Fruit fly (Drosophila melanogaster) whole organism, embryonic: ENCODE measurements around the gene CG13360.

ENCODE experiments used
- Asciz ChIP-seq: fragments of 200-800 bp; sonication (Bioruptor generic); optimal IDR thresholded peaks from 2 replicates; lab custom pipeline; 2017; ENCODE audit warnings: missing biosample characterization, mild to moderate bottlenecking, missing genetic modification characterization, missing genetic modification reagents
- CG10267 ChIP-seq: fragments of 200-800 bp; sonication (Bioruptor generic); optimal IDR thresholded peaks from 2 replicates; lab custom pipeline; 2018; ENCODE audit warnings: missing biosample characterization, mild to moderate bottlenecking, missing genetic modification characterization, moderate library complexity
- CG12942 ChIP-seq: fragments of 200-800 bp; sonication (Bioruptor generic); optimal IDR thresholded peaks from 3 replicates; lab custom pipeline; 2016; ENCODE audit warnings: missing biosample characterization, missing genetic modification characterization
- CG13624 ChIP-seq: fragments of 200-800 bp; sonication (Bioruptor generic); optimal IDR thresholded peaks from 2 replicates; lab custom pipeline; 2016; ENCODE audit warnings: missing biosample characterization, missing genetic modification characterization
- CG14710 ChIP-seq: fragments of 200-800 bp; sonication (Bioruptor generic); optimal IDR thresholded peaks from 3 replicates; lab custom pipeline; 2019; ENCODE audit warnings: missing biosample characterization, mild to moderate bottlenecking, missing genetic modification characterization, moderate library complexity
- CG14860 ChIP-seq: fragments of 200-800 bp; sonication (Bioruptor generic); IDR thresholded peaks from 3 replicates; pipeline ENCODE4 v1.3.6; 2022; ENCODE audit warnings: missing biosample characterization, missing genetic modification characterization; ENCODE audit not compliant: partially characterized antibody
- CG15269 ChIP-seq: fragments of 200-800 bp; sonication (Bioruptor generic); optimal IDR thresholded peaks from 2 replicates; lab custom pipeline; 2018; ENCODE audit warnings: missing biosample characterization, mild to moderate bottlenecking, missing genetic modification characterization, moderate library complexity
- CG1602 ChIP-seq: fragments of 200-800 bp; sonication (Bioruptor generic); optimal IDR thresholded peaks from 3 replicates; lab custom pipeline; 2016; ENCODE audit warnings: missing biosample characterization, missing genetic modification characterization
- CG16779 ChIP-seq: fragments of 200-800 bp; sonication (Bioruptor generic); IDR thresholded peaks from 2 replicates; pipeline ENCODE4 v1.3.6; 2022; ENCODE audit warnings: missing biosample characterization, missing genetic modification characterization
- CG17361 ChIP-seq: fragments of 200-800 bp; sonication (Bioruptor generic); IDR thresholded peaks from 3 replicates; pipeline ENCODE4 v1.3.6; 2022; ENCODE audit warnings: missing biosample characterization, missing genetic modification characterization
- CG2116 ChIP-seq: fragments of 200-800 bp; sonication (Bioruptor generic); optimal IDR thresholded peaks from 3 replicates; lab custom pipeline; 2018; ENCODE audit warnings: missing biosample characterization, mild to moderate bottlenecking, missing genetic modification characterization
- CG2120 ChIP-seq: fragments of 200-800 bp; sonication (Bioruptor generic); optimal IDR thresholded peaks from 3 replicates; lab custom pipeline; 2016; ENCODE audit warnings: missing biosample characterization, missing genetic modification characterization
- CG34376 ChIP-seq: fragments of 200-800 bp; sonication (Bioruptor generic); optimal IDR thresholded peaks from 2 replicates; lab custom pipeline; 2018; ENCODE audit warnings: missing biosample characterization, mild to moderate bottlenecking, missing genetic modification characterization
- CG3995 ChIP-seq: fragments of 200-800 bp; sonication (Bioruptor generic); optimal IDR thresholded peaks from 3 replicates; lab custom pipeline; 2016; ENCODE audit warnings: missing biosample characterization, missing genetic modification characterization
- CG4617 ChIP-seq: fragments of 200-800 bp; sonication (Bioruptor generic); optimal IDR thresholded peaks from 3 replicates; lab custom pipeline; 2016; ENCODE audit warnings: missing biosample characterization, missing genetic modification characterization, borderline replicate concordance
- CG7556 ChIP-seq: fragments of 200-800 bp; sonication (Bioruptor generic); optimal IDR thresholded peaks from 2 replicates; lab custom pipeline; 2017; ENCODE audit warnings: missing biosample characterization, mild to moderate bottlenecking, missing genetic modification characterization
- CG9932 ChIP-seq: fragments of 200-800 bp; sonication (Bioruptor generic); IDR thresholded peaks from 2 replicates; pipeline ENCODE4 v1.3.6; 2022; ENCODE audit warnings: missing biosample characterization, missing genetic modification characterization
- CrebB ChIP-seq: fragments of 200-800 bp; sonication (Bioruptor generic); optimal IDR thresholded peaks from 3 replicates; lab custom pipeline; 2018; ENCODE audit warnings: missing biosample characterization, mild to moderate bottlenecking, missing genetic modification characterization
- Dbx ChIP-seq: fragments of 200-800 bp; sonication (Bioruptor generic); IDR thresholded peaks from 3 replicates; pipeline ENCODE4 v1.3.6; 2022; ENCODE audit warnings: missing biosample characterization, missing genetic modification characterization
- Dek ChIP-seq: fragments of 200-800 bp; sonication (Bioruptor generic); optimal IDR thresholded peaks from 3 replicates; lab custom pipeline; 2019; ENCODE audit warnings: missing biosample characterization, mild to moderate bottlenecking, missing genetic modification characterization, moderate library complexity
- Dip3 ChIP-seq: fragments of 200-800 bp; sonication (Bioruptor generic); optimal IDR thresholded peaks from 3 replicates; lab custom pipeline; 2016; ENCODE audit warnings: missing biosample characterization, missing genetic modification characterization
- Dp ChIP-seq: fragments of 200-800 bp; sonication (Bioruptor generic); optimal IDR thresholded peaks from 2 replicates; lab custom pipeline; 2018; ENCODE audit warnings: missing biosample characterization, mild to moderate bottlenecking, missing genetic modification characterization, moderate library complexity
- Gug ChIP-seq: fragments of 200-800 bp; sonication (Bioruptor generic); IDR thresholded peaks from 4 replicates; pipeline ENCODE4 v1.3.6; 2022; ENCODE audit warnings: missing biosample characterization, missing genetic modification characterization
- Med ChIP-seq: fragments of 200-800 bp; sonication (Bioruptor generic); peaks from one replicate; lab custom pipeline; 2016; ENCODE audit warnings: missing biosample characterization, missing genetic modification characterization, mild to moderate bottlenecking, inconsistent platforms, moderate library complexity
- Meics ChIP-seq: fragments of 200-800 bp; sonication (Bioruptor generic); optimal IDR thresholded peaks from 2 replicates; lab custom pipeline; 2017; ENCODE audit warnings: missing biosample characterization, mild to moderate bottlenecking, missing genetic modification characterization
- Opbp ChIP-seq: fragments of 200-800 bp; sonication (Bioruptor generic); IDR thresholded peaks from 3 replicates; pipeline ENCODE4 v1.3.6; 2022; ENCODE audit warnings: missing biosample characterization, missing genetic modification characterization; ENCODE audit not compliant: partially characterized antibody
- Rfx ChIP-seq: fragments of 200-800 bp; sonication (Bioruptor generic); IDR thresholded peaks from 2 replicates; pipeline ENCODE4 v1.3.6; 2022; ENCODE audit warnings: missing biosample characterization, missing genetic modification characterization
- Stat92E ChIP-seq, 3 experiments: fragments of >200 bp in 2 of 3; fragments of 200-800 bp in 1 of 3; sonication (Bioruptor generic) in 1 of 3; optimal IDR thresholded peaks; 2 replicates each; lab custom pipeline; 2017 to 2019; ENCODE audit warnings: missing biosample characterization in 3 of 3, missing genetic modification characterization in 3 of 3, mild to moderate bottlenecking in 1 of 3, moderate library complexity in 1 of 3
- YL-1 ChIP-seq: fragments of 200-800 bp; sonication (Bioruptor generic); optimal IDR thresholded peaks from 3 replicates; lab custom pipeline; 2017; ENCODE audit warnings: missing biosample characterization, mild to moderate bottlenecking, missing genetic modification characterization
- cwo ChIP-seq: fragments of 200-800 bp; sonication (Bioruptor generic); optimal IDR thresholded peaks from 3 replicates; lab custom pipeline; 2017; ENCODE audit warnings: missing biosample characterization, missing genetic modification characterization, mild to moderate bottlenecking, moderate library complexity, missing genetic modification reagents
- esg ChIP-seq: fragments of 200-800 bp; sonication (Bioruptor generic); conservative IDR thresholded peaks from 2 replicates; pipeline ENCODE4 v1.3.6; 2022; ENCODE audit warnings: missing biosample characterization, missing genetic modification characterization
- grau ChIP-seq: fragments of 200-800 bp; optimal IDR thresholded peaks from 3 replicates; lab custom pipeline; 2019; ENCODE audit warnings: missing biosample characterization, mild to moderate bottlenecking, missing genetic modification characterization, moderate library complexity
- gro ChIP-seq: fragments of 200-800 bp; sonication (Bioruptor generic); optimal IDR thresholded peaks from 2 replicates; lab custom pipeline; 2016; ENCODE audit warnings: missing biosample characterization, missing genetic modification characterization
- hb ChIP-seq: fragments of 200-800 bp; sonication (Bioruptor generic); IDR thresholded peaks from 3 replicates; pipeline ENCODE4 v1.3.6; 2022; ENCODE audit warnings: missing biosample characterization, missing genetic modification characterization; ENCODE audit not compliant: partially characterized antibody
- insv ChIP-seq, 2 experiments: fragments of 200-800 bp; sonication (Bioruptor generic); optimal IDR thresholded peaks; 3 replicates each; lab custom pipeline; 2016 to 2018; ENCODE audit warnings: missing biosample characterization in 2 of 2, missing genetic modification characterization in 2 of 2
- mld ChIP-seq: fragments of 200-800 bp; sonication (Bioruptor generic); IDR thresholded peaks from 3 replicates; pipeline ENCODE4 v1.3.6; 2022; ENCODE audit warnings: missing biosample characterization, missing genetic modification characterization; ENCODE audit not compliant: partially characterized antibody
- pan ChIP-seq, 4 experiments: fragments of >200 bp in 3 of 4; fragments of 200-800 bp in 1 of 4; sonication (Bioruptor generic) in 1 of 4; optimal IDR thresholded peaks in 3 of 4; IDR thresholded peaks in 1 of 4; 2 replicates each; pipeline versions ENCODE4 v1.3.6 to Lab custom; 2017 to 2022; ENCODE audit warnings: missing biosample characterization in 2 of 4, missing genetic modification characterization in 2 of 4, mixed read lengths in 1 of 4
- pita ChIP-seq: fragments of 200-800 bp; sonication (Bioruptor generic); optimal IDR thresholded peaks from 2 replicates; lab custom pipeline; 2017; ENCODE audit warnings: missing biosample characterization, mild to moderate bottlenecking, missing genetic modification characterization
- row ChIP-seq: fragments of 200-800 bp; sonication (Bioruptor generic); IDR thresholded peaks from 3 replicates; pipeline ENCODE4 v1.3.6; 2022; ENCODE audit warnings: missing biosample characterization, missing genetic modification characterization
- sens ChIP-seq: fragments of 200-800 bp; sonication (Bioruptor generic); peaks from one replicate; lab custom pipeline; 2016; ENCODE audit warnings: missing biosample characterization, missing genetic modification characterization
- sim ChIP-seq: fragments of 200-800 bp; sonication (Bioruptor generic); IDR thresholded peaks from 2 replicates; pipeline ENCODE4 v1.3.6; 2022; ENCODE audit warnings: missing biosample characterization, missing genetic modification characterization
- so ChIP-seq: fragments of 200-800 bp; sonication (Bioruptor generic); IDR thresholded peaks from 3 replicates; pipeline ENCODE4 v1.3.6; 2022; ENCODE audit warnings: missing biosample characterization, missing genetic modification characterization
- sob ChIP-seq: fragments of 200-800 bp; sonication (Bioruptor generic); IDR thresholded peaks from 2 replicates; pipeline ENCODE4 v1.3.6; 2022; ENCODE audit warnings: missing biosample characterization, missing genetic modification characterization
- stwl ChIP-seq: fragments of 200-800 bp; sonication (Bioruptor generic); optimal IDR thresholded peaks from 3 replicates; lab custom pipeline; 2018; ENCODE audit warnings: missing biosample characterization, mild to moderate bottlenecking, missing genetic modification characterization, moderate library complexity
- tio ChIP-seq: fragments of 200-800 bp; sonication (Bioruptor generic); optimal IDR thresholded peaks from 2 replicates; lab custom pipeline; 2017; ENCODE audit warnings: missing biosample characterization, missing genetic modification characterization, inconsistent platforms
- vnd ChIP-seq: fragments of 200-800 bp; sonication (Bioruptor generic); IDR thresholded peaks from 3 replicates; pipeline ENCODE4 v1.3.6; 2022; ENCODE audit warnings: missing biosample characterization, missing genetic modification characterization; ENCODE audit not compliant: partially characterized antibody
- vvl ChIP-seq: fragments of 200-800 bp; sonication (Bioruptor generic); IDR thresholded peaks from 2 replicates; pipeline ENCODE4 v1.3.6; 2022; ENCODE audit warnings: missing biosample characterization, missing genetic modification characterization

CG13360 gene

DNA sequence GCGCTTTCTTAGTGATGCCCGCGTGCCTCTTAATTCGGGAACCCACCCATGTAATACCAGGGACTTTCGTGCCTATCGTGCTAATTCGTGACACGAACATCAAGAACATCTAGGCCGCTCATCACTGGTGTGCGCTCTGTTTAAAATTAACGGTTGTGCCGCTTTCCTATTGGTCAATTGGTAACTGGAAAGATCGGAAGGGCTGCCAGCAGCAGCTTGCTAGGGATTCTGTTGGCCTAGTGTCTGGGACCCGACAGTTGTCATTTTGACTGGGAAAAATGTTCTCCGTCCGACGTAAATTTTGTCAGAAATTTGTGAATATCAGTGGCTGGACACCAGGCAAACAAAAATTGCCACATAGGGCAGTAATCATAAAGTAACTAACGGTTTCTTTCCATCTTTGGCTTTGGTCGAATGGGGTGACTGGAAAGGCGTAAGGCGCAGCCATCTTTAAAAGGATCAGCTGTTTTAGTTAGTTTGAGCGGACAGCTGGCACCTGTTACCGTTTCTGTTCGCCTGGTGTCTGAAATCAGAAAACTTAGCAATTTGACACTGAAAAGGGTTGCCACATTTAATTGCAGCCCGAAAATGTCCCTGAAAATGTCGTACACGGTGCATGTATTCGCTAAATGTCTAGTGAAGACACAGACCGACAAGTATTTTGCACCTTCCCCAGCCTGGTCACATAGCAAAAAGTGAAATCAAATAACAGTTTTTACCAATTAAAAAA, 30.8 kb downstream of the CG13360 start, which contains the start of gene CG5273 (continued):
- TF ChIP-seq pan (optimal IDR thresholded peaks at IDR 0.05; lab: Kevin White, UChicago) (no peak), pan (GFP tag; optimal IDR thresholded peaks at IDR 0.05 in 1 of 2, IDR thresholded peaks at IDR 0.05 in 1 of 2) (peak in 1 of 2 experiments; percentile 18), Dp (GFP tag; lab: Kevin White, UChicago) (peak; percentile 56), Dbx (0 out of 3 replicates have a peak, but pooled peaks have one; percentile 5), Rfx (peak; percentile 66), CG14710 (peak; percentile 99), cwo (GFP tag; lab: Kevin White, UChicago) (peak; percentile 6), Asciz (GFP tag; lab: Kevin White, UChicago) (peak; percentile 0), sim (no peak), esg (no peak), grau (tag; lab: Kevin White, UChicago) (peak; percentile 21), Meics (peak; percentile 17), Dek (tag; lab: Kevin White, UChicago) (peak; percentile 56), insv (GFP tag; optimal IDR thresholded peaks at IDR 0.05; lab: Kevin White, UChicago) (peak in 1 of 2 experiments; percentile 78), CG1602 (no peak), pita (GFP tag; lab: Kevin White, UChicago) (peak; percentile 94), CG2120 (GFP tag; lab: Kevin White, UChicago) (peak; percentile 36), Med (GFP tag; lab: Kevin White, UChicago) (peak; percentile 93), row (GFP tag; lab: Robert Waterston, UW) (peak; percentile 94), Gug (GFP tag; lab: Robert Waterston, UW) (peak; percentile 12; the same call in 1 of the 4 replicates), so (GFP tag; lab: Robert Waterston, UW) (peak; percentile 37; the same call in 1 of the 3 replicates), YL-1 (GFP tag; lab: Kevin White, UChicago) (peak; percentile 56), sens (GFP tag; lab: Kevin White, UChicago) (peak; percentile 91), CG4617 (GFP tag; lab: Kevin White, UChicago) (peak; percentile 44), CG13624 (peak; percentile 60), CG2116 (GFP tag; lab: Kevin White, UChicago) (peak; percentile 92), CG16779 (GFP tag; lab: Robert Waterston, UW) (0 out of 2 replicates have a peak, but pooled peaks have one; percentile 14), hb (GFP tag; lab: Robert Waterston, UW) (peak; percentile 86), CG12942 (GFP tag; lab: Kevin White, UChicago) (peak; percentile 7), Opbp (peak; percentile 95), CG14860 (GFP tag; lab: Robert Waterston, UW) (peak; percentile 91), stwl (tag; lab: Kevin White, UChicago) (peak; percentile 52), Dip3 (no peak), sob (GFP tag; lab: Robert Waterston, UW) (peak; percentile 20; the same call in 1 of the 2 replicates), CG10267 (tag; lab: Kevin White, UChicago) (peak; percentile 65), tio (GFP tag; lab: Kevin White, UChicago) (no peak), CG17361 (GFP tag; lab: Robert Waterston, UW) (peak; percentile 38; the same call in 2 of the 3 replicates), vnd (GFP tag; lab: Robert Waterston, UW) (peak; percentile 89), CG34376 (peak; percentile 80), vvl (peak; percentile 34), CG3995 (GFP tag; lab: Kevin White, UChicago) (peak; percentile 40), CrebB (tag; lab: Kevin White, UChicago) (peak; percentile 38), CG15269 (peak; percentile 2), CG7556 (GFP tag; lab: Kevin White, UChicago) (peak; percentile 7), Stat92E (GFP tag; optimal IDR thresholded peaks at IDR 0.05; lab: Kevin White, UChicago) (peak in 1 of 3 experiments; percentile 84), gro (GFP tag; lab: Kevin White, UChicago) (peak; percentile 60), mld (GFP tag; lab: Robert Waterston, UW) (peak; percentile 94), CG9932 (GFP tag; lab: Robert Waterston, UW) (peak; percentile 70)
